Fruit fly (Drosophila melanogaster): ENCODE data around the gene CG42759.

dm6 chr3R:10142770-10143169 lies at the start of gene CG42759:
- no peak for TF ChIP-seq Pif1A (GFP tag; optimal IDR thresholded peaks at IDR 0.05)
- no peak for TF ChIP-seq CG14655 (GFP tag; optimal IDR thresholded peaks at IDR 0.05)
- no peak for TF ChIP-seq Ets98B (GFP tag; IDR thresholded peaks at IDR 0.05)
- TF ChIP-seq CG8159 (tag; optimal IDR thresholded peaks at IDR 0.05), result no peak
- no peak for TF ChIP-seq CG4496 (GFP tag; IDR thresholded peaks at IDR 0.05)
- no peak for TF ChIP-seq EcR (GFP tag; optimal IDR thresholded peaks at IDR 0.05)
- no peak for TF ChIP-seq CG34367 (tag; optimal IDR thresholded peaks at IDR 0.05)
- no peak for TF ChIP-seq D1 (tag; optimal IDR thresholded peaks at IDR 0.05)
- TF ChIP-seq CG32121 (GFP tag; IDR thresholded peaks at IDR 0.05), result no peak
- TF ChIP-seq CG8301 (tag; optimal IDR thresholded peaks at IDR 0.05), result no peak
- no peak for TF ChIP-seq gl (tag; optimal IDR thresholded peaks at IDR 0.05)
